Worm (Caenorhabditis elegans): ENCODE measurements around the gene egl-9.

Gene egl-9

ce11 chrV:10491443-10491842 is 23.1 kb downstream of the egl-9 start, which contains the start of gene aqp-5:
aqp-5 (plus strand) TSS chrV:10491743.
- no peak for TF ChIP-seq tab-1 (GFP tag; IDR thresholded peaks at IDR 0.05)
- TF ChIP-seq ztf-29 (GFP tag; IDR thresholded peaks at IDR 0.05), result no peak
- no peak for TF ChIP-seq T22C8.4 (GFP tag; IDR thresholded peaks at IDR 0.05)
- TF ChIP-seq flt-1 (GFP tag; IDR thresholded peaks at IDR 0.05), result no peak

ce11 chrV:10493150-10493549 is 24.8 kb downstream of the egl-9 start, which contains the start of gene ugt-33:
ugt-33 (plus strand) TSS chrV:10493409.
- no peak for TF ChIP-seq T22C8.4 (GFP tag; IDR thresholded peaks at IDR 0.05)
- no peak for TF ChIP-seq klf-2 (GFP tag; conservative IDR thresholded peaks at IDR 0.05)
- TF ChIP-seq ztf-23 (GFP tag; IDR thresholded peaks at IDR 0.05), result no peak
- TF ChIP-seq ref-1 (GFP tag; conservative IDR thresholded peaks at IDR 0.05), result no peak
- no peak for TF ChIP-seq flt-1 (GFP tag; IDR thresholded peaks at IDR 0.05)
- TF ChIP-seq cog-1 (tag; optimal IDR thresholded peaks at IDR 0.05), result no peak
- no peak for TF ChIP-seq med-1 (GFP tag; optimal IDR thresholded peaks at IDR 0.05; ENCODE audit: insufficient read depth)
- TF ChIP-seq ztf-29 (GFP tag; IDR thresholded peaks at IDR 0.05), result no peak
- no peak for TF ChIP-seq tab-1 (GFP tag; IDR thresholded peaks at IDR 0.05)

- no peak for TF ChIP-seq ztf-23 (GFP tag; IDR thresholded peaks at IDR 0.05)
- no peak for TF ChIP-seq tab-1 (GFP tag; IDR thresholded peaks at IDR 0.05)
- no peak for TF ChIP-seq ref-1 (GFP tag; conservative IDR thresholded peaks at IDR 0.05)
- no peak for TF ChIP-seq flt-1 (GFP tag; IDR thresholded peaks at IDR 0.05)
- TF ChIP-seq ztf-29 (GFP tag; IDR thresholded peaks at IDR 0.05), result no peak
- TF ChIP-seq T22C8.4 (GFP tag; IDR thresholded peaks at IDR 0.05), result no peak
These were observed 28.4 kb downstream of the egl-9 start, which contains the start of gene C35A5.4 for ce11 chrV:10496733-10497132. C35A5.4 (plus strand) TSS chrV:10497033.

- TF ChIP-seq T22C8.4 (GFP tag; IDR thresholded peaks at IDR 0.05) (no peak), ztf-29 (GFP tag; IDR thresholded peaks at IDR 0.05) (no peak), med-1 (GFP tag; optimal IDR thresholded peaks at IDR 0.05; ENCODE audit: insufficient read depth) (no peak), ztf-23 (GFP tag; IDR thresholded peaks at IDR 0.05) (no peak), cog-1 (tag; optimal IDR thresholded peaks at IDR 0.05) (no peak), ref-1 (GFP tag; conservative IDR thresholded peaks at IDR 0.05) (no peak), klf-2 (GFP tag; conservative IDR thresholded peaks at IDR 0.05) (no peak), tab-1 (GFP tag; IDR thresholded peaks at IDR 0.05) (no peak), flt-1 (GFP tag; IDR thresholded peaks at IDR 0.05) (no peak)
These were observed 33.0 kb downstream of the egl-9 start, which contains the start of gene C35A5.3 for ce11 chrV:10501295-10501694. C35A5.3 (minus strand) TSS chrV:10501395.

DNA sequence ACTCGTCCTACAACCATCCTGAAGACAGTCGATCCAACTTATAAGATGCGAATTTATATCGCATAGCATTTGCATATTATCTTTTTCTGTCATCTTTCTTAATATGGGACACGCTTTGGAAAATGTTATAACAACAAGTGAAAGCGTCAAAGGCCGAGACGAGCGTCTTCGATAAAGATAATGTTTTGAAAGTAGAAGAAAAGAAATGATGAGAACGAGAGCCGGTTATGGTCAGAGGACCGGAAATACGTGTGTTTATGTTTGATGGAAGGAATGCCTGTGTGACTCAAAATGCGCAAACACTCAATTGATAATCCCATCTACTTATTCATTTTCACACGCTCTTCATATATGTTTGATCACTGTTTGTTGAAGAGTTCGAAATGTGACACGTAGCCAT is 34.7 kb downstream of the egl-9 start, which contains the start of gene C35A5.11:
Gene C35A5.11 (minus strand): TSS at position 101 of the 400 bp plus-strand sequence.
- TF ChIP-seq tab-1 (GFP tag; IDR thresholded peaks at IDR 0.05), result no peak
- TF ChIP-seq klf-2 (GFP tag; conservative IDR thresholded peaks at IDR 0.05), result no peak
- TF ChIP-seq med-1 (GFP tag; optimal IDR thresholded peaks at IDR 0.05; ENCODE audit: insufficient read depth), result no peak
- TF ChIP-seq cog-1 (tag; optimal IDR thresholded peaks at IDR 0.05), result no peak

DNA sequence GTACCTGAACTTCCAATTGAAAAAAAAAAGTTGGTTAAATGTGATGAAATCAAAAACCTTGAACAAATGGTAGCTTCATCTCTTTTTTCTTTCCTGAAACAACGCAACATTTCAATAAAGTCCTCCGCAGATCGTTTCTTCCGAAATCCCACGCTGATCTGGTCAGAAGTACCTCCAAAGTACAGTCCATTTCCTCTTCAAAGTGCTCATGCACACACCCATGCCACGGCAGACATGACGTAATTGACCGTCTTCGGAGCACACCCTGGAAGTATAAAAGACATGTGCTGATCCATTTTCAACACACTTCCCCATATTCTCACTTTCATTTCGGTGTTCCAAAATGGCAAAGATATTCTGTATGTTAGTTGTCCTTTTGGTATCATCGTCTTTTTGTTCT is 35.6 kb downstream of the egl-9 start, which contains the start of gene C35A5.10:
Gene C35A5.10 (plus strand): TSS at position 301 of the 400 bp plus-strand sequence.
- TF ChIP-seq ztf-23 (GFP tag; IDR thresholded peaks at IDR 0.05) (no peak), flt-1 (GFP tag; IDR thresholded peaks at IDR 0.05) (no peak), cog-1 (tag; optimal IDR thresholded peaks at IDR 0.05) (no peak), tab-1 (GFP tag; IDR thresholded peaks at IDR 0.05) (no peak), med-1 (GFP tag; optimal IDR thresholded peaks at IDR 0.05; ENCODE audit: insufficient read depth) (no peak), ztf-29 (GFP tag; IDR thresholded peaks at IDR 0.05) (no peak), klf-2 (GFP tag; conservative IDR thresholded peaks at IDR 0.05) (no peak), ref-1 (GFP tag; conservative IDR thresholded peaks at IDR 0.05) (no peak), T22C8.4 (GFP tag; IDR thresholded peaks at IDR 0.05) (no peak)

DNA sequence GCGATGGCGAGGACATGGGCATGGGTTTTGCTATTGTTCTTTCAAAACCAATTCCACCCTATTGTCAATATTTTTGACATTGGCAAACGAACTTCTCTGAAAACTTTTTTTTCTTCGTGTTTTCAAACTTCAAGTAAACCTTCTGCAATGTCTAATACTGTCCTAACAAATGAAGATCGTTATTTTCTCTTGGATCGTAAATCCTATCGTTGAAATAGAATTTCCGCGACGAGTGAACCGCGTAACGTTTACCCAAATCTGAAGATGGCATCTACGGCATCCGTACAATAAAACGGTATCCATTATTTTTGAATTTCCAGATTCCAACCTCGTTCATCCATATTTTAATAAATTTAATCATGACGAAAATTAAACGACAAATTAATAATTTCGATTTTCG is 37.2 kb downstream of the egl-9 start, which contains the start of gene C35A5.5:
Gene C35A5.5 (plus strand): TSS at position 301 of the 400 bp plus-strand sequence.
- no peak for TF ChIP-seq klf-2 (GFP tag; conservative IDR thresholded peaks at IDR 0.05)
- no peak for TF ChIP-seq ref-1 (GFP tag; conservative IDR thresholded peaks at IDR 0.05)
- TF ChIP-seq flt-1 (GFP tag; IDR thresholded peaks at IDR 0.05), result no peak
- no peak for TF ChIP-seq ztf-23 (GFP tag; IDR thresholded peaks at IDR 0.05)
- no peak for TF ChIP-seq med-1 (GFP tag; optimal IDR thresholded peaks at IDR 0.05; ENCODE audit: insufficient read depth)
- TF ChIP-seq T22C8.4 (GFP tag; IDR thresholded peaks at IDR 0.05), result no peak
- no peak for TF ChIP-seq cog-1 (tag; optimal IDR thresholded peaks at IDR 0.05)
- no peak for TF ChIP-seq tab-1 (GFP tag; IDR thresholded peaks at IDR 0.05)
- TF ChIP-seq ztf-29 (GFP tag; IDR thresholded peaks at IDR 0.05), result no peak

DNA sequence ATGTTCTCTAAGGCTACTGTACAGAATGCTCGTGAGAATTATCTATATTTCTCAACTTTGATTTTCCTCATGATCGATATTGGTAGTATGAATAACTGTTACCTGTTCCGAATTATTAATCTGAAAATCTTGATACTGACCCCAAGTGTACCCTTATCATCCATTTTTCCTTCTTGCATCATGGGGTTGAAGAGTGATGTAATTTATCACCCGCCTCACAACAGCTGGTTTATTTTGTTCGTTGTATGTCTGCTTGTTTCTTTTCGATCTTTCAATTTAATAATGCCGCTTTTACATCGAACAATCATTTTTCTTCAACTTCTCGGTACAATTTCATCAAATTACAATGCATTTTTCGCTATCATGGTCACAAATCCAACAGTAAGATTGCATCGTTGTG is 40.5 kb downstream of the egl-9 start, which contains the start of gene C35A5.6:
Gene C35A5.6 (plus strand): TSS at position 283 of the 400 bp plus-strand sequence.
- no peak for TF ChIP-seq T22C8.4 (GFP tag; IDR thresholded peaks at IDR 0.05)
- TF ChIP-seq tab-1 (GFP tag; IDR thresholded peaks at IDR 0.05), result no peak
- TF ChIP-seq med-1 (GFP tag; optimal IDR thresholded peaks at IDR 0.05; ENCODE audit: insufficient read depth), result no peak
- no peak for TF ChIP-seq flt-1 (GFP tag; IDR thresholded peaks at IDR 0.05)
- no peak for TF ChIP-seq ztf-23 (GFP tag; IDR thresholded peaks at IDR 0.05)

DNA sequence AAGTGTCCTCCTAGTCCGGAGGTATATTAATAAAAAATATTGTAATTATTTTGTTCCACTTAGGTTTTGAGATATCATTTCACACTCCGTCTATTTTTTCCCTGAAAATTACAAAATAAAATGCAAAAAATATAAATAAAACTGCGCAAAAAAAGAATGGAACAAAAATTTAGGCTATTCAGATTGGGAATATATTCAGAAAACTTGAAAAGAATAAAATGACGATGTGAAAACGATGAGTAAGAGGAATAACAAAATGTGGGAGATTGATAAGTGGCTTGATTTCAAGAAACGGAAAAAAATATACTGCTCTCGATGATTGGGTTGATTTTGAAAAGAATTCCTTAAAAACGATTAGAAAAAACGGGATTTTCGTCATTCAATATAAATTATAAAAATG is 46.0 kb downstream of the egl-9 start, which contains the start of gene dmsr-8:
Gene dmsr-8 (minus strand): TSS at position 101 of the 400 bp plus-strand sequence.
- no peak for TF ChIP-seq ref-1 (GFP tag; conservative IDR thresholded peaks at IDR 0.05)
- no peak for TF ChIP-seq ztf-23 (GFP tag; IDR thresholded peaks at IDR 0.05)
- TF ChIP-seq flt-1 (GFP tag; IDR thresholded peaks at IDR 0.05), result no peak
- no peak for TF ChIP-seq ztf-29 (GFP tag; IDR thresholded peaks at IDR 0.05)
- no peak for TF ChIP-seq med-1 (GFP tag; optimal IDR thresholded peaks at IDR 0.05; ENCODE audit: insufficient read depth)
- TF ChIP-seq T22C8.4 (GFP tag; IDR thresholded peaks at IDR 0.05), result no peak
- no peak for TF ChIP-seq cog-1 (tag; optimal IDR thresholded peaks at IDR 0.05)

DNA sequence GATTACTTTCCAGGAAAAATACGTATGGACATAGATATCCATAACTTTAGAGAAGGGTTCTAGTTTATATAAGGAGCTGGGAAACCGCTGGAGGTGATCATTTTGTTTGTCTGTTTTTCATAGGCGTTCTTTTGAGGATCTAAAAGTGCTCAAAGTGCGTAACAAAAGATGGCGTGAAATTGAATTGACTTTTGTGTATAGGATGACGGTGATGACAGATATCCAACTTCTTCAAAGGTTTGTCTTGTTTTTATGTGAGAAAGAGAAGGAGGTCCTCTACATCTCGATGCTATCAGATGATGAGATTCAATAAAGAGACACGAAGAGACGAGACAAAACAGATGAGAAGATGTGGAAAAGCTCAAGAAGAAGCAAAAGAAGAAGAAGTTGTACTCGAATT is 48.4 kb downstream of the egl-9 start:
- TF ChIP-seq med-1 (GFP tag; optimal IDR thresholded peaks at IDR 0.05; ENCODE audit: insufficient read depth), result no peak
- TF ChIP-seq cog-1 (tag; optimal IDR thresholded peaks at IDR 0.05), result no peak
- no peak for TF ChIP-seq ref-1 (GFP tag; conservative IDR thresholded peaks at IDR 0.05)
- TF ChIP-seq ztf-23 (GFP tag; IDR thresholded peaks at IDR 0.05), result no peak
- no peak for TF ChIP-seq T22C8.4 (GFP tag; IDR thresholded peaks at IDR 0.05)
- no peak for TF ChIP-seq flt-1 (GFP tag; IDR thresholded peaks at IDR 0.05)
- no peak for TF ChIP-seq ztf-29 (GFP tag; IDR thresholded peaks at IDR 0.05)
- no peak for TF ChIP-seq klf-2 (GFP tag; conservative IDR thresholded peaks at IDR 0.05)

Data from whole organism, midembryonic.